Worm (Caenorhabditis elegans) whole organism, young adult: ENCODE results near the gene gnrr-2.

ENCODE experiments used
- Y56A3A.18 ChIP-seq: fragments of 200-800 bp; sonication (Bioruptor generic); IDR thresholded peaks from 2 replicates; pipeline ENCODE4 v1.3.6; 2022; ENCODE audit warnings: missing genetic modification reagents, missing genetic modification characterization, missing compliant biosample characterization
- ama-1 ChIP-seq, 3 experiments: fragments of 150-350 bp in 1 of 3; sonication (generic microtip) in 2 of 3; optimal IDR thresholded peaks; 2 replicates each; lab custom pipeline; 2014 to 2018; ENCODE audit warnings: missing biosample characterization in 2 of 3, missing genetic modification characterization in 2 of 3, missing genetic modification reagents in 2 of 3
- ztf-3 ChIP-seq: fragments of 200-800 bp; sonication (Bioruptor generic); optimal IDR thresholded peaks from 2 replicates; lab custom pipeline; 2018; ENCODE audit warnings: mild to moderate bottlenecking, missing genetic modification characterization, missing compliant biosample characterization
- ztf-6 ChIP-seq: fragments of 200-800 bp; sonication (Bioruptor generic); IDR thresholded peaks from 2 replicates; pipeline ENCODE4 v1.3.6; 2022; ENCODE audit warnings: missing genetic modification reagents, missing genetic modification characterization, missing compliant biosample characterization

DNA sequence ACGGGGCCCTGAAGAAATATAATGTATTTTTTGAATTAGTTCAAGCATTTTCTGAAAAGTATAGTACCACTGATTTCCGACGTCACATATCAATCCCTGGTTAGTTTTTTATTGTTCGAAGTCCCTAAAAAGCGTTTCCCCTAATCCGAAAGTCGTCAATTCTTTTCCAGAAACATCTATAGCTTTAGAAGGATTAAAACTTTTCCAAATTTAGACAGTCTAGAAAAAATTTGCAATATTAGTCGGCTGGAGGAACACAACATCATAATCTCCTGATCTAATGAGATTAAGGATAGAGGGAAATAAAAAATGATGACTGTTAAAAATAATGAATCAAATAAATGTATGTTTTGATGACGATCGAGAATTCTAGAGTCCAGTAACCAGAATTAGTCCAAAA is 30.8 kb upstream of the gnrr-2 start:
- TF ChIP-seq Y56A3A.18 (GFP tag; lab: Robert Waterston, UW) (no peak), ztf-3 (no peak), ztf-6 (GFP tag; lab: Robert Waterston, UW) (no peak), ama-1 (optimal IDR thresholded peaks at IDR 0.05; lab: Kevin White, UChicago) (no peak), ama-1 (GFP tag; optimal IDR thresholded peaks at IDR 0.05; lab: Kevin White, UChicago) (no peak)
